Fruit fly (Drosophila melanogaster) whole organism, embryonic: ENCODE data around the gene CG43355.

Experiments used
- Adf1 ChIP-seq: fragments of 200-800 bp; sonication (Bioruptor generic); IDR thresholded peaks from 2 replicates; pipeline ENCODE4 v1.3.6; 2022; ENCODE audit warnings: missing biosample characterization, missing genetic modification characterization
- Asciz ChIP-seq: fragments of 200-800 bp; sonication (Bioruptor generic); optimal IDR thresholded peaks from 2 replicates; lab custom pipeline; 2017; ENCODE audit warnings: missing biosample characterization, mild to moderate bottlenecking, missing genetic modification characterization, missing genetic modification reagents
- Blimp-1 ChIP-seq: fragments of 200-800 bp; sonication (Bioruptor generic); optimal IDR thresholded peaks from 3 replicates; lab custom pipeline; 2018; ENCODE audit warnings: missing biosample characterization, missing genetic modification characterization, mild to moderate bottlenecking, moderate library complexity, missing genetic modification reagents
- CG10654 ChIP-seq: fragments of 200-800 bp; sonication (Bioruptor generic); optimal IDR thresholded peaks from 2 replicates; lab custom pipeline; 2016; ENCODE audit warnings: missing biosample characterization, missing genetic modification characterization
- CG11696 ChIP-seq: fragments of 200-800 bp; sonication (Bioruptor generic); IDR thresholded peaks from 2 replicates; pipeline ENCODE4 v1.3.6; 2022; ENCODE audit warnings: missing biosample characterization, missing genetic modification characterization
- CG14965 ChIP-seq: fragments of 200-800 bp; sonication (Bioruptor generic); optimal IDR thresholded peaks from 2 replicates; lab custom pipeline; 2016; ENCODE audit warnings: missing biosample characterization, missing genetic modification characterization, borderline replicate concordance
- CG1529 ChIP-seq: fragments of 200-800 bp; sonication (Bioruptor generic); optimal IDR thresholded peaks from 3 replicates; lab custom pipeline; 2018; ENCODE audit warnings: missing biosample characterization, missing genetic modification characterization
- CG18011 ChIP-seq: fragments of 200-800 bp; sonication (Bioruptor generic); optimal IDR thresholded peaks from 2 replicates; lab custom pipeline; 2017; ENCODE audit warnings: missing biosample characterization, missing genetic modification characterization, mild to moderate bottlenecking, moderate library complexity, missing genotype
- CG1832 ChIP-seq: fragments of 200-800 bp; sonication (Bioruptor generic); optimal IDR thresholded peaks from 2 replicates; lab custom pipeline; 2017; ENCODE audit warnings: missing biosample characterization, mild to moderate bottlenecking, missing genetic modification characterization, inconsistent platforms
- CG18599 ChIP-seq: fragments of 200-800 bp; sonication (Bioruptor generic); optimal IDR thresholded peaks from 3 replicates; lab custom pipeline; 2017; ENCODE audit warnings: missing biosample characterization, missing genetic modification characterization, mild to moderate bottlenecking, moderate library complexity, missing genetic modification reagents
- CG31224 ChIP-seq: fragments of 200-800 bp; sonication (Bioruptor generic); IDR thresholded peaks from 2 replicates; pipeline ENCODE4 v1.3.6; 2022; ENCODE audit warnings: missing biosample characterization, missing genetic modification characterization
- CG4404 ChIP-seq: fragments of 200-800 bp; sonication (Bioruptor generic); IDR thresholded peaks from 2 replicates; pipeline ENCODE4 v1.3.6; 2022; ENCODE audit warnings: missing biosample characterization, missing genetic modification characterization
- CG5245 ChIP-seq: fragments of 200-800 bp; sonication (Bioruptor generic); optimal IDR thresholded peaks from 3 replicates; lab custom pipeline; 2016; ENCODE audit warnings: missing biosample characterization, missing genetic modification characterization
- CG6254 ChIP-seq: fragments of 200-800 bp; sonication (Bioruptor generic); optimal IDR thresholded peaks from 3 replicates; lab custom pipeline; 2017; ENCODE audit warnings: mild to moderate bottlenecking, missing biosample characterization, missing genetic modification reagents, missing genetic modification characterization
- CG7271 ChIP-seq: fragments of 200-800 bp; sonication (Bioruptor generic); optimal IDR thresholded peaks from 2 replicates; lab custom pipeline; 2018; ENCODE audit warnings: missing biosample characterization, mild to moderate bottlenecking, missing genetic modification characterization, moderate library complexity
- CG7357 ChIP-seq: fragments of 200-800 bp; sonication (Bioruptor generic); IDR thresholded peaks from 3 replicates; pipeline ENCODE4 v1.3.6; 2022; ENCODE audit warnings: missing biosample characterization, missing genetic modification characterization
- CG9609 ChIP-seq: fragments of 200-800 bp; sonication (Bioruptor generic); optimal IDR thresholded peaks from 3 replicates; lab custom pipeline; 2016; ENCODE audit warnings: missing biosample characterization, missing genetic modification characterization
- CoRest ChIP-seq: fragments of 200-800 bp; sonication (Bioruptor generic); optimal IDR thresholded peaks from 3 replicates; lab custom pipeline; 2018; ENCODE audit warnings: missing biosample characterization, mild to moderate bottlenecking, missing genetic modification characterization, moderate library complexity
- Dbx ChIP-seq: fragments of 200-800 bp; sonication (Bioruptor generic); IDR thresholded peaks from 3 replicates; pipeline ENCODE4 v1.3.6; 2022; ENCODE audit warnings: missing biosample characterization, missing genetic modification characterization
- Dek ChIP-seq: fragments of 200-800 bp; sonication (Bioruptor generic); optimal IDR thresholded peaks from 3 replicates; lab custom pipeline; 2019; ENCODE audit warnings: missing biosample characterization, mild to moderate bottlenecking, missing genetic modification characterization, moderate library complexity
- Dref ChIP-seq: fragments of 200-800 bp; sonication (Bioruptor generic); IDR thresholded peaks from 2 replicates; pipeline ENCODE4 v1.3.6; 2022; ENCODE audit warnings: missing biosample characterization, missing genetic modification characterization
- Fer1 ChIP-seq: fragments of 200-800 bp; sonication (Bioruptor generic); optimal IDR thresholded peaks from 2 replicates; lab custom pipeline; 2017; ENCODE audit warnings: missing biosample characterization, mild to moderate bottlenecking, missing genetic modification characterization
- Fer2 ChIP-seq: fragments of 200-800 bp; sonication (Bioruptor generic); optimal IDR thresholded peaks from 2 replicates; lab custom pipeline; 2018; ENCODE audit warnings: missing biosample characterization, mild to moderate bottlenecking, missing genetic modification characterization, moderate library complexity
- Hmx ChIP-seq: fragments of 200-800 bp; sonication (Bioruptor generic); optimal IDR thresholded peaks from 2 replicates; lab custom pipeline; 2016; ENCODE audit warnings: missing biosample characterization, missing genetic modification characterization
- Hr3 ChIP-seq: fragments of 200-800 bp; sonication (Bioruptor generic); optimal IDR thresholded peaks from 3 replicates; lab custom pipeline; 2016; ENCODE audit warnings: missing biosample characterization, missing genetic modification characterization
- Kr ChIP-seq: fragments of 200-800 bp; sonication (Bioruptor generic); optimal IDR thresholded peaks from 2 replicates; lab custom pipeline; 2017; ENCODE audit warnings: missing biosample characterization, mild to moderate bottlenecking, missing genetic modification characterization
- MBD-R2 ChIP-seq: fragments of 200-800 bp; sonication (Bioruptor generic); IDR thresholded peaks from 2 replicates; pipeline ENCODE4 v1.3.6; 2022; ENCODE audit warnings: missing biosample characterization, missing genetic modification characterization
- Nf-YB ChIP-seq: fragments of 200-800 bp; sonication (Bioruptor generic); optimal IDR thresholded peaks from 3 replicates; lab custom pipeline; 2019; ENCODE audit warnings: missing biosample characterization, mild to moderate bottlenecking, missing genetic modification characterization, moderate library complexity
- Optix ChIP-seq: fragments of 200-800 bp; sonication (Bioruptor generic); IDR thresholded peaks from 3 replicates; pipeline ENCODE4 v1.3.6; 2022; ENCODE audit warnings: missing biosample characterization, missing genetic modification characterization
- Sox102F ChIP-seq: fragments of 200-800 bp; sonication (Bioruptor generic); optimal IDR thresholded peaks from 2 replicates; lab custom pipeline; 2018; ENCODE audit warnings: missing biosample characterization, mild to moderate bottlenecking, missing genetic modification characterization, moderate library complexity
- TFAM ChIP-seq: fragments of 200-800 bp; sonication (Bioruptor generic); optimal IDR thresholded peaks from 2 replicates; lab custom pipeline; 2017; ENCODE audit warnings: missing biosample characterization, missing genetic modification characterization, inconsistent platforms
- Trl ChIP-seq, 3 experiments: fragments of >200 bp in 2 of 3; fragments of 200-800 bp in 1 of 3; sonication (Bioruptor generic) in 1 of 3; optimal IDR thresholded peaks; 2 replicates in 1 of 3; 3 replicates in 2 of 3; lab custom pipeline; 2016 to 2017; ENCODE audit warnings: missing biosample characterization in 1 of 3, missing genetic modification characterization in 1 of 3
- ac ChIP-seq: fragments of 200-800 bp; sonication (Bioruptor generic); optimal IDR thresholded peaks from 3 replicates; lab custom pipeline; 2017; ENCODE audit warnings: missing biosample characterization, mild to moderate bottlenecking, missing genetic modification characterization
- cad ChIP-seq: fragments of >200 bp; optimal IDR thresholded peaks from 2 replicates; lab custom pipeline; 2017; ENCODE audit warnings: missing biosample characterization, missing genetic modification characterization
- cato ChIP-seq: fragments of 200-800 bp; sonication (Bioruptor generic); optimal IDR thresholded peaks from 2 replicates; lab custom pipeline; 2016; ENCODE audit warnings: missing biosample characterization, missing genetic modification characterization, borderline replicate concordance
- crc ChIP-seq: fragments of 200-800 bp; sonication (Bioruptor generic); optimal IDR thresholded peaks from 2 replicates; lab custom pipeline; 2016; ENCODE audit warnings: missing biosample characterization, missing genetic modification characterization
- crol ChIP-seq: fragments of 200-800 bp; sonication (Bioruptor generic); IDR thresholded peaks from 2 replicates; pipeline ENCODE4 v1.3.6; 2022; ENCODE audit warnings: missing biosample characterization, missing genetic modification characterization
- dpn ChIP-seq, 2 experiments: fragments of 200-800 bp; sonication (Bioruptor generic); optimal IDR thresholded peaks; 3 replicates each; lab custom pipeline; 2016; ENCODE audit warnings: missing biosample characterization in 2 of 2, missing genetic modification characterization in 2 of 2
- ems ChIP-seq: fragments of 200-800 bp; sonication (Bioruptor generic); optimal IDR thresholded peaks from 3 replicates; lab custom pipeline; 2016; ENCODE audit warnings: missing biosample characterization, missing genetic modification characterization
- h ChIP-seq: fragments of >200 bp; optimal IDR thresholded peaks from 2 replicates; lab custom pipeline; 2017
- insv ChIP-seq, 2 experiments: fragments of 200-800 bp; sonication (Bioruptor generic); optimal IDR thresholded peaks; 3 replicates each; lab custom pipeline; 2016 to 2018; ENCODE audit warnings: missing biosample characterization in 2 of 2, missing genetic modification characterization in 2 of 2
- jing ChIP-seq: fragments of 200-800 bp; sonication (Bioruptor generic); optimal IDR thresholded peaks from 2 replicates; lab custom pipeline; 2018; ENCODE audit warnings: missing biosample characterization, mild to moderate bottlenecking, missing genetic modification characterization
- lola ChIP-seq, 3 experiments: fragments of >200 bp in 2 of 3; fragments of 200-800 bp in 1 of 3; sonication (Bioruptor generic) in 1 of 3; optimal IDR thresholded peaks; 2 replicates each; lab custom pipeline; 2017 to 2019; ENCODE audit warnings: missing biosample characterization in 3 of 3, missing genetic modification characterization in 3 of 3, mild to moderate bottlenecking in 1 of 3, moderate library complexity in 1 of 3
- nmo ChIP-seq: fragments of 200-800 bp; sonication (Bioruptor generic); optimal IDR thresholded peaks from 2 replicates; lab custom pipeline; 2018; ENCODE audit warnings: missing biosample characterization, mild to moderate bottlenecking, missing genetic modification characterization, moderate library complexity
- sim ChIP-seq: fragments of 200-800 bp; sonication (Bioruptor generic); IDR thresholded peaks from 2 replicates; pipeline ENCODE4 v1.3.6; 2022; ENCODE audit warnings: missing biosample characterization, missing genetic modification characterization
- tgo ChIP-seq: fragments of 200-800 bp; sonication (Bioruptor generic); IDR thresholded peaks from 3 replicates; pipeline ENCODE4 v1.3.6; 2022; ENCODE audit warnings: missing biosample characterization, missing genetic modification characterization
- tup ChIP-seq: fragments of 200-800 bp; sonication (Bioruptor generic); optimal IDR thresholded peaks from 2 replicates; lab custom pipeline; 2016; ENCODE audit warnings: missing biosample characterization, mild to moderate bottlenecking, missing genetic modification characterization, moderate library complexity
- unpg ChIP-seq: fragments of 200-800 bp; sonication (Bioruptor generic); optimal IDR thresholded peaks from 3 replicates; lab custom pipeline; 2018; ENCODE audit warnings: missing biosample characterization, mild to moderate bottlenecking, missing genetic modification characterization, moderate library complexity
- vfl ChIP-seq: fragments of 200-800 bp; sonication (Bioruptor generic); optimal IDR thresholded peaks from 2 replicates; lab custom pipeline; 2016; ENCODE audit warnings: missing biosample characterization, missing genetic modification characterization

CG43355 gene

DNA sequence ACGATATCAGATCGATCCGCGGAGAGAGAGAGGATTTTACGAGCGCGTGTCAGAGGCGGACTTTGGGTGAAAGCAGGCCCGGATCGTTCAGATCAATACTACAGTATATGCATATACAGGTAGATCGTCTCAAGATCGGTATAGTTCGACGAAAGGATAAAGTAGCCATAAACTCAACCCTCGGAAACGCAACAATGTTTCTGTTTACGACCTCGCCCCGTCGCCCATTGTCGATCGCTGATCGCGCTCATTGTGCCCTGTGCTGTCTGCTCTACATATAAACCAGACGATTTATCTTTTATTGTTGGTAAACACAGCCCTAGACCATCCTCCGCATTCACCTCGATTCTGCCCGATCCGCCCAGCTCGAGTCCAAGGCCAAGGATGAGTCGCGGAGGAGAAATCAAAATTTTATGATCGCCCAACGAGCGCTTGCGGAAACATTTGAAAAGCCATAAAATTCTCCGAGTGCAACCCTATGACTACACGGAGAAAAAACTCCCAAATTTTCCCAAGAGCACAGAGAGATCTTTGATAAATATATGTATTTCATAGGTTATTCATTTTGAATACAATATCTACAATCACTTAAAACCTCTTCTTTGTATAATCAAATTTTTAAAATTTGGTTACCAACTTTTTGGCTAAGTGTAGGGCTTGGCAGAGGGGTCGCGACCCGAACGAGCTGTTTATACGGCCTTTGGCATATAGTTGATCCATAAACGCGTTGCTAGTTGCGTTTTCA is 31.7 kb upstream of the CG43355 start (continued):
- TF ChIP-seq Nf-YB (GFP tag; lab: Kevin White, UChicago) (peak; percentile 0), unpg (GFP tag; lab: Kevin White, UChicago) (peak; percentile 67), Asciz (GFP tag; lab: Kevin White, UChicago) (no peak), lola (GFP tag; optimal IDR thresholded peaks at IDR 0.05; lab: Kevin White, UChicago) (peak in 1 of 3 experiments; percentile 90), Sox102F (GFP tag; lab: Kevin White, UChicago) (peak; percentile 58), Blimp-1 (GFP tag; lab: Kevin White, UChicago) (peak; percentile 48), ac (GFP tag; lab: Kevin White, UChicago) (peak; percentile 83), crc (peak; percentile 16), sim (GFP tag; lab: Robert Waterston, UW) (peak; percentile 59; the same call in 1 of the 2 replicates), Dbx (GFP tag; lab: Robert Waterston, UW) (no peak), CG31224 (GFP tag; lab: Robert Waterston, UW) (no peak), CG18011 (GFP tag; lab: Kevin White, UChicago) (no peak), TFAM (peak; percentile 8), tup (GFP tag; lab: Kevin White, UChicago) (no peak), CoRest (tag; lab: Kevin White, UChicago) (peak; percentile 66), ems (GFP tag; lab: Kevin White, UChicago) (no peak), CG10654 (peak; percentile 34), vfl (GFP tag; lab: Kevin White, UChicago) (no peak), Fer1 (no peak), Kr (GFP tag; lab: Kevin White, UChicago) (peak; percentile 90), CG11696 (GFP tag; lab: Robert Waterston, UW) (no peak), Dek (tag; lab: Kevin White, UChicago) (no peak), CG1832 (no peak), insv (GFP tag; optimal IDR thresholded peaks at IDR 0.05; lab: Kevin White, UChicago) (no peak), CG4404 (peak; percentile 75), CG6254 (GFP tag; lab: Kevin White, UChicago) (peak; percentile 64), Hr3 (GFP tag; lab: Kevin White, UChicago) (peak; percentile 38), CG7271 (tag; lab: Kevin White, UChicago) (peak; percentile 88), Hmx (GFP tag; lab: Kevin White, UChicago) (no peak), CG9609 (GFP tag; lab: Kevin White, UChicago) (peak; percentile 30), h (lab: Kevin White, UChicago) (no peak), CG14965 (GFP tag; lab: Kevin White, UChicago) (no peak), Optix (no peak; the same call in 2 of the 3 replicates), jing (GFP tag; lab: Kevin White, UChicago) (peak; percentile 18), tgo (no peak; the same call in 2 of the 3 replicates), CG7357 (GFP tag; lab: Robert Waterston, UW) (no peak), Adf1 (GFP tag; lab: Robert Waterston, UW) (no peak), Fer2 (no peak), crol (GFP tag; lab: Robert Waterston, UW) (no peak), cato (GFP tag; lab: Kevin White, UChicago) (peak; percentile 41), CG18599 (GFP tag; lab: Kevin White, UChicago) (no peak), Trl (optimal IDR thresholded peaks at IDR 0.05; lab: Kevin White, UChicago) (no peak), Trl (GFP tag; optimal IDR thresholded peaks at IDR 0.05; lab: Kevin White, UChicago) (peak; percentile 25), dpn (GFP tag; optimal IDR thresholded peaks at IDR 0.05; lab: Kevin White, UChicago) (peak in 1 of 2 experiments; percentile 32), CG1529 (GFP tag; lab: Kevin White, UChicago) (peak; percentile 34), MBD-R2 (GFP tag; lab: Robert Waterston, UW) (no peak), cad (GFP tag; lab: Kevin White, UChicago) (peak; percentile 98), CG5245 (GFP tag; lab: Kevin White, UChicago) (peak; percentile 23), nmo (GFP tag; lab: Kevin White, UChicago) (peak; percentile 71), Dref (GFP tag; lab: Robert Waterston, UW) (no peak)
